Worm (Caenorhabditis elegans) whole organism, L4/young adult: ENCODE data around the gene K03H1.9.

ENCODE experiments used
- W03F9.2 ChIP-seq: fragments of 150-350 bp; optimal IDR thresholded peaks from 2 replicates; lab custom pipeline; 2014; ENCODE audit warnings: missing biosample characterization, missing genetic modification characterization
- dao-5 ChIP-seq: sonication (generic microtip); optimal IDR thresholded peaks from 2 replicates; lab custom pipeline; 2016; ENCODE audit warnings: missing genotype, missing genetic modification characterization, moderate library complexity, missing compliant biosample characterization
- him-1 ChIP-seq: sonication (generic microtip); optimal IDR thresholded peaks from 2 replicates; lab custom pipeline; 2016; ENCODE audit warnings: missing genotype, missing genetic modification reagents, missing genetic modification characterization, missing compliant biosample characterization

The K03H1.9 gene

ce11 chrIII:9941020-9941674, at the start of gene K03H1.9, which contains the start of gene K03H1.12:
K03H1.9 (minus strand) TSS chrIII:9941490.
K03H1.12 (plus strand) TSS chrIII:9941624.
- no peak for TF ChIP-seq dao-5
- TF ChIP-seq him-1 (tag; lab: Kevin White, UChicago) = no peak
- TF ChIP-seq W03F9.2 = no peak

DNA sequence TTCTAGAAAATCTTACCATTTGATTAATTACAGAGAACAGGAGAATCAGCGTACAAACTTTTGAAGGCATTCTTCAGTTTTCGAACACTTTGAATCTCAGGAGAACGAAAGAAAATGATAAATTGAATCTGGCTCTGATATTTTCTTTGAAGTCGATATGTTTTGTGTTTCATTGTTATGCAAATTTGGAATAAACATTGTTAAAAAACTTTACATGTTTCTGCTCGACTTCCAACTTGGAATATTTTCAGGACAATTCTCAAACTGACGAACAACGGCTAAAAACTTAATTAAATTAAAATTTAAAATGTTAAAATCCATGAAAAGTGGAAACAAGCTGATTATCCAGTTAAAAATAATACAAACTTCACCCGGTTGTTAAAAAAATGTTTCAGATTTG, 47.1 kb upstream of the K03H1.9 start, which contains the start of gene C05B5.1:
Gene C05B5.1 (minus strand): TSS at position 101 of the 400 bp plus-strand sequence.
- no peak for TF ChIP-seq him-1 (tag; lab: Kevin White, UChicago)
- no peak for TF ChIP-seq dao-5
- TF ChIP-seq W03F9.2 = no peak

- TF ChIP-seq W03F9.2 = no peak
- TF ChIP-seq him-1 (tag; lab: Kevin White, UChicago) = no peak
- TF ChIP-seq dao-5 = no peak
Measured at ce11 chrIII:9986827-9987429, 45.6 kb upstream of the K03H1.9 start, which contains the start of gene C05B5.12. C05B5.12 (plus strand) TSS chrIII:9987379.

DNA sequence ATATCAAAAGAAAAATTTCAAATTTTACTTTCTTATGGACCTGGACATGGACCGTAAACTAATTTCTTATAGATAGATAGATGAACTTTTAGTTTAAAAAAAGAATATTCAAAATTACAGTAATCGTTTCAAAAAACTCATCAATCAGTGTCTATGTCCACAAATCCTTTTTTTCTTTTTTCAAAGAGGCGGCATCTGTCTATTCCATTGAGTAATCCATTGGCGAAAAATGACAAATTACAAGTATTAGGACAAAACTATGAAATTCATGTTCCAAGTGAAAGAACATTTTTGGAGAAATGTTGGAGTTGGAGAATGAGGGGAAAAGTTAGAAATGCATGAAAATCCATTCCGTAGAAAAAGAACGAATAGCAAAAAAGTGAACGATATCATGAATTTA, 44.3 kb upstream of the K03H1.9 start:
- TF ChIP-seq him-1 (tag; lab: Kevin White, UChicago) (no peak), dao-5 (no peak)

DNA sequence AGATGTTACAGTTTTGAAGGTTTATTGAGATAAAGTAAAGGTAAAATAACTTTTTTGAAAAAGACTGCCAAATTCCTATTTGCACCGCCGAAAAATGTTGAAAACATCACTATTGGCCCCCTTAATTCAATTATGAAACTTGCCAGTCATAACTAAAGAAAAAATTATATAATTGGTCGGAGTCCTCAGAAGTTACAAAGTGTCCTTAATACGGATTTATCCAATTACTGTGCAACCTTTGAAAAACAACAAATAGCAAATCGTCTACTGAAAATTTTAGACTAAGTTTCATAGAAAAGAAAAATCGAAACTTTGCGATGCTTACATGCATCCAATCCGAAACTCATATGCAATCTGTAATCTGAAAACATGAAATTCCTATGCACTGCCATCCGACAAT, 43.3 kb upstream of the K03H1.9 start:
- TF ChIP-seq W03F9.2 (no peak), him-1 (tag; lab: Kevin White, UChicago) (no peak), dao-5 (no peak)

DNA sequence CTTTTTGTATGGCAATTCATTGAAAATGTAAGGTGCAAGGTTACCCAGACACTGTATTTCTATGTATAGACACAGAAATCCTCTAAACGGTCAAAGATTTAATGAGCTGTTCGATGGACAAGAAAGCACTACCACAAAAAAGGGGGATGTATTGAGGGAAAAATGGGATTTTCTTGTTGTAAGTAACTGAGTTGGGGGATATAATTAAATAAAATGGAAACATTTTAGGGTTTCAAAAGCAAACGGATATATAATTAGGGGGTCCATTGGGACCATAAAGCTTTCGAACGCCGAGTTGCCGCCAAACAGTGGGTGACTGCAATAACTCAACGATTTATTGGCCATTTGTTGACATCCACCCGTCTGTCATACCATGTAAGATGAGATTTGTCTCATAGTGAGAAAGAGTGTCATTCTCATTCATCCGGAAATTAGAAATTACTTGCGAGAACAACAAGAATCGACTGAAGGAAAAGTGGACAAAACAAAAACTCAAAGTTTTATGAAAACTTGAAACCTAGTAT, 40.9 kb upstream of the K03H1.9 start:
- TF ChIP-seq W03F9.2 = no peak
- TF ChIP-seq dao-5 = no peak
- TF ChIP-seq him-1 (tag; lab: Kevin White, UChicago) = no peak

- TF ChIP-seq dao-5 = no peak
- no peak for TF ChIP-seq W03F9.2
- no peak for TF ChIP-seq him-1 (tag; lab: Kevin White, UChicago)
Measured at ce11 chrIII:9973765-9974164, 32.5 kb upstream of the K03H1.9 start, which contains the start of gene R10E12.2. R10E12.2 (minus strand) TSS chrIII:9973865.

DNA sequence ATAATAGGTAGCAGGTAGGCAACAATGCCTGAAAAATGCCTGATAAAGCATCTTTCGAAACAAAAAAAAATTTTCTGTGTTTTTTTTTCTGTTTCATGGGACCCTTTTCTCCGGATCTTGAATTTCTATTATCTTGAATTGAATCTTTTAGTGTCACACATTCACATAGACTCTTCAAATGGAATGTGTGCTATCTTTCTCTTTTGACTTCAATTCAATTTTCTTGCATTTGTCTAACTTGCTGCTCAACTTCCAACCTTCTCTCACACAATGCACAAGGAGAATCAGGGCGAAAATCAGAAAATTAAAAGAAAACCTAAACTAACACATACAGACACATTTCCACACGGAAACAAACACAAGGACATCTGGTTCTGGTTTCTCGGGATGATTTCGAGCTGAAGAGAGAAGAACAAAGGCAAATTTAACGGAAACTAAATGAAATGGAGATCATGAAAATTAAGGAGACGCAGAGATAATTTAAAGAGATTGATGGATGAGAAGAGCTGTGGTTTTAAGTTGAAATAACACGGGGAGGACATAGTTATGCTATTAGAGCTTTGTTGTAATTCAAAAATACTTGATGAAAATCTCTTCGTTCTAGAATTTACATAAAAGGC, 31.0 kb upstream of the K03H1.9 start:
- TF ChIP-seq W03F9.2 (no peak), him-1 (tag; lab: Kevin White, UChicago) (no peak), dao-5 (no peak)

ce11 chrIII:9969371-9969770, 28.1 kb upstream of the K03H1.9 start:
- TF ChIP-seq dao-5 = no peak
- no peak for TF ChIP-seq him-1 (tag; lab: Kevin White, UChicago)
- no peak for TF ChIP-seq W03F9.2

DNA sequence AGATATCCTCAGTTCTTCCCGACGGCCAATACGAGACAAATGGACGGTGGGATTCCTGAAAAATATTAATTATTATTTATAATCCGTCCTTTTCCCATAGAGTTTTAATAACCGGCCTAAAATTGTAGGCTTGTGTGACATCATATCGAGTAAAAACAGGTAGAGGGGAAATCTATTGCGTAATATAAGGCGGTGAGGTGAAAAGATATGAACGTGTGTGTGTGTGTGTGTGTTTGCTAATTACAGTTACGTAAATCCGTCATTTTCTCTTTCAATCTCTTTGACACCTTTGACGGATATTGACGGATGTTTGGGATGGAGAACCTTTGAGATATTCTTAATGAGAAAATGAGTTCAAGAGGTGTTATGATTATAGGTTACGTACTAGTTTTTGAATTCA, 24.2 kb upstream of the K03H1.9 start:
- TF ChIP-seq W03F9.2 (no peak), dao-5 (no peak)

ce11 chrIII:9964416-9964815, 23.1 kb upstream of the K03H1.9 start:
- no peak for TF ChIP-seq him-1 (tag; lab: Kevin White, UChicago)

DNA sequence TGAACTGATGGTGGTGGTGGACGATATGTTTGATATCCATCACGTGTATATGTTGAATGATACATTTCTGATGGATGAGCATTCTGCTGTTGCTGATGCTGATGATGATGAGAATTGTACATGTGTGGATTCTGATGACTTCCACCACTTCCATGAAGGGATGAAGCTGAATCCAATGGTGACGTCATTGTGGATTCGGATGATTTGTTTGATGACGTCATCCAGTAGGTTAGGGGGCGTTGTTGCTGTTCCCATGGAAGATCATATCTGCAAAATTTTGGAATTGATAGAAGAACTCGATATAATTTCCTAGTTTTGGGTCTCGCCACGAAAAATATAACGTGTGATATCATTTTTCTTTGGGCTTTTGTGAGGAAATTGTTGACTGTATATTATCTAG, 22.2 kb upstream of the K03H1.9 start:
- no peak for TF ChIP-seq dao-5

- no peak for TF ChIP-seq dao-5
- TF ChIP-seq W03F9.2 = peak; percentile 19
Measured at ce11 chrIII:9956665-9957401, 15.5 kb upstream of the K03H1.9 start, which contains the start of gene alx-1. alx-1 (plus strand) TSS chrIII:9957351.

DNA sequence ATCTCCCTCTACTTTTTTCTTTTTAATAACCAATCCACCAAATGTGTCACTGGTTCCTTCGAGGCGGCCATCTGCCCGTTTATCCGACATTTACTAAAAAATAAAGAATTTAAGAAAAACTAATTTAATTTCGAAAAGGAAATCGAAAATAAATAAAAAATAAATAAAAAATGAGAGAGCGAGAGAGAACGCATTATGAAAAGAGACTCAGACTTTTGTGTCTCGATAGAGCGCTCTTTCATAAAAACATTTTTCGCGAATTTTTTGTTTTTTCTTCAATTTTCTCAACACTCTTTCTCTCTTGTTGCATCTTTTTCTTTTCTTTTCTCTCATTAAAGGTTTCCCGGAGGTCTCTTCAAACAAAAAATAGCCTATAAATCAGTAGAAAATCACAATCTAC, 14.8 kb upstream of the K03H1.9 start, which contains the start of gene mog-1:
Gene mog-1 (minus strand): TSS at position 93 of the 400 bp plus-strand sequence.
- no peak for TF ChIP-seq him-1 (tag; lab: Kevin White, UChicago)
- TF ChIP-seq W03F9.2 = peak; percentile 24
- TF ChIP-seq dao-5 = no peak
